Fruit fly (Drosophila melanogaster) whole organism, pupa: ENCODE results near the gene CG31407.

Experiments used
- CG10348 ChIP-seq: fragments of 200-800 bp; sonication (Bioruptor generic); IDR thresholded peaks from 2 replicates; pipeline ENCODE4 v1.3.6; 2022; ENCODE audit warnings: missing biosample characterization, missing genetic modification characterization
- CG32121 ChIP-seq: fragments of 200-800 bp; sonication (Bioruptor generic); IDR thresholded peaks from 2 replicates; pipeline ENCODE4 v1.3.6; 2022; ENCODE audit warnings: missing biosample characterization, missing genetic modification characterization
- CG34367 ChIP-seq: fragments of 200-800 bp; sonication (Bioruptor generic); optimal IDR thresholded peaks from 2 replicates; lab custom pipeline; 2018; ENCODE audit warnings: missing biosample characterization, mild to moderate bottlenecking, missing genetic modification characterization
- D1 ChIP-seq: fragments of 200-800 bp; sonication (Bioruptor generic); optimal IDR thresholded peaks from 2 replicates; lab custom pipeline; 2018; ENCODE audit warnings: missing biosample characterization, mild to moderate bottlenecking, missing genetic modification characterization, moderate library complexity
- EcR ChIP-seq: fragments of 200-800 bp; sonication (Bioruptor generic); optimal IDR thresholded peaks from 3 replicates; lab custom pipeline; 2019; ENCODE audit warnings: missing biosample characterization, missing genetic modification characterization, mild to moderate bottlenecking, moderate library complexity, missing genetic modification reagents
- Pif1B ChIP-seq: fragments of 200-800 bp; sonication (Bioruptor generic); optimal IDR thresholded peaks from 3 replicates; lab custom pipeline; 2016; ENCODE audit warnings: missing biosample characterization, missing genetic modification characterization
- fd96Ca ChIP-seq: fragments of 200-800 bp; sonication (Bioruptor generic); IDR thresholded peaks from 3 replicates; pipeline ENCODE4 v1.3.6; 2022; ENCODE audit warnings: missing biosample characterization, missing genetic modification characterization

- TF ChIP-seq D1 (tag; lab: Kevin White, UChicago) (no peak), Pif1B (GFP tag; lab: Kevin White, UChicago) (no peak), CG32121 (no peak), EcR (no peak), CG10348 (GFP tag; lab: Robert Waterston, UW) (no peak), fd96Ca (GFP tag; lab: Robert Waterston, UW) (no peak), CG34367 (tag; lab: Kevin White, UChicago) (no peak)
These were observed 28.2 kb downstream of the CG31407 start, which contains the start of the genes Gr85a and Spn85F for dm6 chr3R:9996689-9997213.
